Worm (Caenorhabditis elegans): ENCODE data around the gene mcu-1.

DNA sequence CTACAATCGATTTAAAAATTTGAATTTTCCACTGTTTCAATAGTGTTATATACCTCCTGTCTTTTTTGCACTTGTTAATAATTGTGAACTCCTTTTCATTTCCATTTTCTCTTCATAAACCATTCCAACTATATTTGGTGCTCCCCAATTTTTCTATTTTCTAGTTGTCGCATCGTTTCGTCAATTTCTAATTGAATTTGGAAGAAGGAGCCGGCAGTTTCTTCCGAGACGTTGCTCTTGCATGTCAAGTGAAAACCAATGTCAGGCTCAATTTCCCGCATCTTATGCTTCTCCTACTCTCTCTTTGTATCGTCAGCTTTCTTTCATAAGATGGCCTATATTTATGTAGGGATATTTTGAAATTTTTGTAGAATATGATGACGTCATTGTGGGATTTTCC is 11.2 kb downstream of the mcu-1 start:
- no peak for TF ChIP-seq dao-5 (tag; optimal IDR thresholded peaks at IDR 0.05)
- TF ChIP-seq him-1 (tag; optimal IDR thresholded peaks at IDR 0.05) = no peak
- no peak for TF ChIP-seq W03F9.2 (tag; optimal IDR thresholded peaks at IDR 0.05)

Data from whole organism, L4/young adult.